Worm (Caenorhabditis elegans): ENCODE data around the gene str-253.

- TF ChIP-seq flt-1 (GFP tag; IDR thresholded peaks at IDR 0.05), result no peak
- no peak for TF ChIP-seq B0310.2 (tag; optimal IDR thresholded peaks at IDR 0.05)
- no peak for TF ChIP-seq ama-1 (optimal IDR thresholded peaks at IDR 0.05)
- no peak for TF ChIP-seq hnd-1 (tag; optimal IDR thresholded peaks at IDR 0.05)
- TF ChIP-seq tra-4 (tag; optimal IDR thresholded peaks at IDR 0.05), result no peak
- no peak for TF ChIP-seq hmg-4 (GFP tag; optimal IDR thresholded peaks at IDR 0.05)
- no peak for TF ChIP-seq ceh-36 (tag; optimal IDR thresholded peaks at IDR 0.05)
- TF ChIP-seq ceh-13 (GFP tag; optimal IDR thresholded peaks at IDR 0.05), result no peak
- TF ChIP-seq aly-1 (tag; optimal IDR thresholded peaks at IDR 0.05), result no peak
- no peak for TF ChIP-seq ets-7 (tag; optimal IDR thresholded peaks at IDR 0.05)
- no peak for TF ChIP-seq tbx-11 (GFP tag; IDR thresholded peaks at IDR 0.05)
- no peak for TF ChIP-seq pes-1 (GFP tag; IDR thresholded peaks at IDR 0.05)
- TF ChIP-seq scrt-1 (GFP tag; IDR thresholded peaks at IDR 0.05), result no peak
These were observed 9.7 kb downstream of the str-253 start, which contains the start of gene cyp-33C5 for ce11 chrV:2244751-2245150.

Data from whole organism, early embryonic.